Fruit fly (Drosophila melanogaster): ENCODE measurements around the gene CG13473.

dm6 chr3L:14681504-14681903 lies 47.1 kb upstream of the CG13473 start:
- TF ChIP-seq ovo (GFP tag; optimal IDR thresholded peaks at IDR 0.05) (no peak), tj (GFP tag; optimal IDR thresholded peaks at IDR 0.05) (no peak), cic (GFP tag; optimal IDR thresholded peaks at IDR 0.05) (no peak), Hr96 (GFP tag; optimal IDR thresholded peaks at IDR 0.05) (no peak)

All from whole organism, adult.